Fruit fly (Drosophila melanogaster): ENCODE measurements around the gene CG8036.
A peak's percentile ranks its signal among the peaks of the same experiment; 100 is the strongest.

The CG8036 gene

DNA sequence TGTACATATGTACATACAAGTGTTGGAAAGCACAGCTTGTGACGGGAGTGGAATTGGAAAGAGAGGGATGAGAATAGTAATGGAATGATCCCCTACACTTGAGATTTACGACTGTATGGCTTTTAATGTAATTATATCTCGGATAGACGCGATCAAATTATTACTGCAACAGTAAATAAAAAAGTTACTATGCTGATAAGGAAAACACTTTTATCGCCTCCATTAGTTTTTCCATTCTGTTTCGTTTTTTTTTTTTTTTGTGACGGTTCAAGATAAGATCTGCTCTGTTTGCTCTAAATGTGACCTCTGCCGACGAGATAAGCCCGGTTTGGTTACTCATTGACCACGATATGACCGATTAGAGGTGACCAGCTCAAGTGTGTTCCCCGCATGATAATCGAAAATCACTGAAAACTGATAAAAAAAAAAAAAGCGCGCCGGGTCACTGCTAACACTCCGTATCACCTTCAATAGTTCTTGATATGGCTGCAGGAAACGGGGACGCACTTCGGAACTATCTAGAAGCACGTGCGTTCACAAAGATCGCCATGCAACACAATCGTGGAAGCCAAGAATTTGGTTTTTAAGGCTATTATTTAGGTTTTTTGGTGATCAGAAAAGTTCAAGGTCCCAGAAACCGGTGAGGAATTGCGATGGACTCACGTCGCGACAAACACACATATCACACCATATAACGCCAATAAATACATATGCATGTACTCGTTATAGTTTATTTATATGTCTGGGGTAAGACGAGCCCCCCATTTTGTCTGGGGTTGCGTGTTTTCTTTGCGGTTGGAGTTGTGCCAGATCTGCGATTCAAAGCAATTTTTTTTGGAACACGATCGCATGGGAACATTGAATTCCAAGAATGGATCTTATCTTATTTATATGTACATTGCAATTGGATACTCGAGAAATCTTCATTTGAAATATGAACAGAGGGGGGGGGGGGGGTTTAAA, 3.1 kb downstream of the CG8036 start, which contains the start of gene p (continued):
- TF ChIP-seq gsb (GFP tag; IDR thresholded peaks at IDR 0.05) = no peak
- TF ChIP-seq Elba2 (GFP tag; optimal IDR thresholded peaks at IDR 0.05) = no peak
- TF ChIP-seq bab2 (GFP tag; optimal IDR thresholded peaks at IDR 0.05) = peak; percentile 22
- peak; percentile 60 for TF ChIP-seq lab (GFP tag; optimal IDR thresholded peaks at IDR 0.05)
- TF ChIP-seq CG1233 (GFP tag; optimal IDR thresholded peaks at IDR 0.05) = peak; percentile 34
- no peak for TF ChIP-seq Dfd (GFP tag; optimal IDR thresholded peaks at IDR 0.05)
- no peak for TF ChIP-seq Camta (GFP tag; optimal IDR thresholded peaks at IDR 0.05)
- peak; percentile 63 for TF ChIP-seq Fer1 (GFP tag; optimal IDR thresholded peaks at IDR 0.05)
- peak; percentile 66 for TF ChIP-seq CG2120 (GFP tag; optimal IDR thresholded peaks at IDR 0.05)
- peak; percentile 9 for TF ChIP-seq org-1 (GFP tag; optimal IDR thresholded peaks at IDR 0.05)
- no peak for TF ChIP-seq CG30020 (tag; optimal IDR thresholded peaks at IDR 0.05)
- no peak for TF ChIP-seq croc (GFP tag; conservative IDR thresholded peaks at IDR 0.05)
- no peak for TF ChIP-seq sc (optimal IDR thresholded peaks at IDR 0.05)
- TF ChIP-seq sc (GFP tag; optimal IDR thresholded peaks at IDR 0.05) = no peak
- TF ChIP-seq CG7786 (GFP tag; optimal IDR thresholded peaks at IDR 0.05) = peak; percentile 25
- peak; percentile 61 for TF ChIP-seq caup (GFP tag; optimal IDR thresholded peaks at IDR 0.05; ENCODE audit: severe bottlenecking)
- peak; percentile 66 for TF ChIP-seq Xrp1 (GFP tag; IDR thresholded peaks at IDR 0.05)
- TF ChIP-seq CG3838 (GFP tag; optimal IDR thresholded peaks at IDR 0.05) = no peak
- TF ChIP-seq PHDP (tag; optimal IDR thresholded peaks at IDR 0.05) = peak; percentile 56
- TF ChIP-seq tna (GFP tag; IDR thresholded peaks at IDR 0.05; ENCODE audit: partially characterized antibody) = no peak
- TF ChIP-seq CG4424 (GFP tag; optimal IDR thresholded peaks at IDR 0.05) = peak; percentile 34
- TF ChIP-seq CG3065 (GFP tag; optimal IDR thresholded peaks at IDR 0.05) = no peak
- TF ChIP-seq disco-r (GFP tag; optimal IDR thresholded peaks at IDR 0.05) = no peak
- TF ChIP-seq CG7745 (tag; optimal IDR thresholded peaks at IDR 0.05) = no peak
- no peak for TF ChIP-seq CG10565 (GFP tag; optimal IDR thresholded peaks at IDR 0.05)
- 0 out of 2 replicates have a peak, but pooled peaks have one; percentile 28 for TF ChIP-seq Atf6 (GFP tag; IDR thresholded peaks at IDR 0.05)
- peak; percentile 27 for TF ChIP-seq CG18764 (GFP tag; optimal IDR thresholded peaks at IDR 0.05)
- TF ChIP-seq CG4820 (GFP tag; optimal IDR thresholded peaks at IDR 0.05) = no peak
- TF ChIP-seq Sry-δ (GFP tag; optimal IDR thresholded peaks at IDR 0.05) = no peak
- peak; percentile 33 for TF ChIP-seq tio (GFP tag; optimal IDR thresholded peaks at IDR 0.05)
- TF ChIP-seq lov (optimal IDR thresholded peaks at IDR 0.05) = no peak
- TF ChIP-seq lov (GFP tag; IDR thresholded peaks at IDR 0.05) = no peak
- TF ChIP-seq CG18011 (GFP tag; optimal IDR thresholded peaks at IDR 0.05) = no peak
- TF ChIP-seq ttk (GFP tag; IDR thresholded peaks at IDR 0.05) = peak; percentile 37; the same call in 1 of the 2 replicates
- no peak for TF ChIP-seq oc (tag; optimal IDR thresholded peaks at IDR 0.05)
- peak; percentile 10 for TF ChIP-seq NfI (GFP tag; optimal IDR thresholded peaks at IDR 0.05)
- TF ChIP-seq tap (tag; optimal IDR thresholded peaks at IDR 0.05) = peak; percentile 4
- TF ChIP-seq otp (GFP tag; IDR thresholded peaks at IDR 0.05) = no peak
- no peak for TF ChIP-seq MESR4 (GFP tag; optimal IDR thresholded peaks at IDR 0.05)
- no peak for TF ChIP-seq ash1 (GFP tag; optimal IDR thresholded peaks at IDR 0.05)
- TF ChIP-seq yki (optimal IDR thresholded peaks at IDR 0.05) = no peak
- no peak for TF ChIP-seq Tbp (GFP tag; optimal IDR thresholded peaks at IDR 0.05)
- peak; percentile 10 for TF ChIP-seq CHES-1-like (GFP tag; optimal IDR thresholded peaks at IDR 0.05)
- TF ChIP-seq jumu (GFP tag; optimal IDR thresholded peaks at IDR 0.05) = no peak
- peak; percentile 6 for TF ChIP-seq CG14710 (tag; optimal IDR thresholded peaks at IDR 0.05)
- no peak for TF ChIP-seq zfh1 (GFP tag; IDR thresholded peaks at IDR 0.05)
- 0 out of 3 replicates have a peak, but pooled peaks have one; percentile 61 for TF ChIP-seq CG11456 (GFP tag; IDR thresholded peaks at IDR 0.05)
- TF ChIP-seq cg (GFP tag; optimal IDR thresholded peaks at IDR 0.05) = no peak
- TF ChIP-seq MTF-1 (GFP tag; optimal IDR thresholded peaks at IDR 0.05; ENCODE audit: borderline replicate concordance) = no peak
- TF ChIP-seq Deaf1 (tag; optimal IDR thresholded peaks at IDR 0.05) = no peak

Measured in whole organism, embryonic.